Worm (Caenorhabditis elegans) whole organism, early embryonic: ENCODE measurements around the gene elo-6.

ENCODE experiments used
- B0310.2 ChIP-seq: sonication (generic microtip); optimal IDR thresholded peaks from 2 replicates; lab custom pipeline; 2016; ENCODE audit warnings: mild to moderate bottlenecking, missing genetic modification characterization, missing compliant biosample characterization
- F13C5.2 ChIP-seq: sonication (generic microtip); optimal IDR thresholded peaks from 2 replicates; lab custom pipeline; 2017; ENCODE audit warnings: mild to moderate bottlenecking, missing genetic modification characterization, inconsistent platforms, missing compliant biosample characterization
- aly-1 ChIP-seq: sonication (generic microtip); optimal IDR thresholded peaks from 2 replicates; lab custom pipeline; 2016; ENCODE audit warnings: missing genetic modification characterization, missing compliant biosample characterization
- ama-1 ChIP-seq: fragments of 150-350 bp; optimal IDR thresholded peaks from 2 replicates; lab custom pipeline; 2014
- ceh-13 ChIP-seq: fragments of 200-800 bp; sonication (Bioruptor generic); optimal IDR thresholded peaks from 2 replicates; lab custom pipeline; 2018; ENCODE audit warnings: mild to moderate bottlenecking, missing genetic modification characterization, missing compliant biosample characterization
- ceh-36 ChIP-seq: sonication (generic microtip); optimal IDR thresholded peaks from 2 replicates; lab custom pipeline; 2016; ENCODE audit warnings: missing genetic modification characterization, inconsistent platforms, missing compliant biosample characterization
- ets-7 ChIP-seq: sonication (generic microtip); optimal IDR thresholded peaks from 2 replicates; lab custom pipeline; 2016; ENCODE audit warnings: missing genotype, missing genetic modification characterization, missing compliant biosample characterization
- flt-1 ChIP-seq: fragments of 200-800 bp; sonication (Bioruptor generic); IDR thresholded peaks from 2 replicates; pipeline ENCODE4 v1.3.6; 2022; ENCODE audit warnings: missing genetic modification characterization, missing compliant biosample characterization
- hmbx-1 ChIP-seq: sonication (generic microtip); optimal IDR thresholded peaks from 2 replicates; lab custom pipeline; 2016; ENCODE audit warnings: mild to moderate bottlenecking, missing genetic modification characterization, missing compliant biosample characterization
- hmg-4 ChIP-seq: fragments of 200-800 bp; sonication (Bioruptor generic); optimal IDR thresholded peaks from 2 replicates; lab custom pipeline; 2018; ENCODE audit warnings: mild to moderate bottlenecking, missing genetic modification characterization, missing compliant biosample characterization
- hnd-1 ChIP-seq: sonication (generic microtip); optimal IDR thresholded peaks from 2 replicates; lab custom pipeline; 2016; ENCODE audit warnings: missing genetic modification characterization, missing compliant biosample characterization
- pes-1 ChIP-seq: fragments of 200-800 bp; sonication (Bioruptor generic); IDR thresholded peaks from 2 replicates; pipeline ENCODE4 v1.3.6; 2022; ENCODE audit warnings: missing genetic modification reagents, missing genetic modification characterization, missing compliant biosample characterization
- scrt-1 ChIP-seq: fragments of 200-800 bp; sonication (Bioruptor generic); IDR thresholded peaks from 2 replicates; pipeline ENCODE4 v1.3.6; 2022; ENCODE audit warnings: missing genetic modification characterization, missing compliant biosample characterization
- sea-1 ChIP-seq: fragments of 200-800 bp; sonication (Bioruptor generic); conservative IDR thresholded peaks from 2 replicates; pipeline ENCODE4 v1.3.6; 2022; ENCODE audit warnings: missing genetic modification characterization, missing compliant biosample characterization
- tbx-11 ChIP-seq: fragments of 200-800 bp; sonication (Bioruptor generic); IDR thresholded peaks from 2 replicates; pipeline ENCODE4 v1.3.6; 2022; ENCODE audit warnings: missing genetic modification characterization, missing compliant biosample characterization
- tbx-37 ChIP-seq: fragments of 200-800 bp; sonication (Bioruptor generic); conservative IDR thresholded peaks from 2 replicates; pipeline ENCODE4 v1.3.6; 2022; ENCODE audit warnings: missing genetic modification reagents, missing genetic modification characterization, missing compliant biosample characterization
- tra-4 ChIP-seq: sonication (generic microtip); optimal IDR thresholded peaks from 2 replicates; lab custom pipeline; 2017; ENCODE audit warnings: missing genetic modification characterization, missing compliant biosample characterization

Gene elo-6

ce11 chrIV:5388477-5389065 is at the start of gene elo-6:
Gene elo-6 (minus strand): TSS chrIV:5388559.
- TF ChIP-seq sea-1 (GFP tag; lab: Robert Waterston, UW): no peak
- no peak for TF ChIP-seq scrt-1 (GFP tag; lab: Robert Waterston, UW)
- TF ChIP-seq flt-1: no peak
- TF ChIP-seq hmg-4 (GFP tag; lab: Kevin White, UChicago): no peak
- TF ChIP-seq ets-7 (tag; lab: Kevin White, UChicago): no peak
- TF ChIP-seq ceh-13 (GFP tag; lab: Kevin White, UChicago): no peak
- TF ChIP-seq B0310.2 (tag; lab: Kevin White, UChicago): no peak

- TF ChIP-seq F13C5.2 (tag; lab: Kevin White, UChicago) (no peak), ama-1 (lab: Kevin White, UChicago) (no peak)
Measured at ce11 chrIV:5419122-5419521, 30.8 kb upstream of the elo-6 start, which contains the start of gene ehn-3. Gene ehn-3 (minus strand): TSS chrIV:5419222.

ce11 chrIV:5415696-5416095 is 27.3 kb upstream of the elo-6 start, which contains the start of gene spp-7:
Gene spp-7 (minus strand): TSS chrIV:5415796.
- TF ChIP-seq pes-1 (GFP tag; lab: Robert Waterston, UW) (no peak), B0310.2 (tag; lab: Kevin White, UChicago) (no peak), aly-1 (tag; lab: Kevin White, UChicago) (no peak), ama-1 (lab: Kevin White, UChicago) (no peak), hnd-1 (tag; lab: Kevin White, UChicago) (no peak), flt-1 (no peak), ceh-13 (GFP tag; lab: Kevin White, UChicago) (no peak), sea-1 (GFP tag; lab: Robert Waterston, UW) (no peak), ceh-36 (tag; lab: Kevin White, UChicago) (no peak), tbx-11 (GFP tag; lab: Robert Waterston, UW) (no peak), tbx-37 (no peak), scrt-1 (GFP tag; lab: Robert Waterston, UW) (no peak), tra-4 (tag; lab: Kevin White, UChicago) (no peak), hmg-4 (GFP tag; lab: Kevin White, UChicago) (no peak)

- TF ChIP-seq B0310.2 (tag; lab: Kevin White, UChicago): no peak
- TF ChIP-seq aly-1 (tag; lab: Kevin White, UChicago): no peak
- no peak for TF ChIP-seq hnd-1 (tag; lab: Kevin White, UChicago)
- no peak for TF ChIP-seq tra-4 (tag; lab: Kevin White, UChicago)
- no peak for TF ChIP-seq pes-1 (GFP tag; lab: Robert Waterston, UW)
- no peak for TF ChIP-seq hmg-4 (GFP tag; lab: Kevin White, UChicago)
- no peak for TF ChIP-seq scrt-1 (GFP tag; lab: Robert Waterston, UW)
- no peak for TF ChIP-seq tbx-11 (GFP tag; lab: Robert Waterston, UW)
- no peak for TF ChIP-seq ceh-36 (tag; lab: Kevin White, UChicago)
- TF ChIP-seq tbx-37: no peak
Measured at ce11 chrIV:5411641-5412337, 23.4 kb upstream of the elo-6 start, which contains the start of gene ZK616.8. Gene ZK616.8 (minus strand): TSS chrIV:5412193.

ce11 chrIV:5411120-5411519 is 22.8 kb upstream of the elo-6 start, which contains the start of gene ZK616.65:
Gene ZK616.65 (minus strand): TSS chrIV:5411220.
- TF ChIP-seq aly-1 (tag; lab: Kevin White, UChicago): no peak

- no peak for TF ChIP-seq B0310.2 (tag; lab: Kevin White, UChicago)
- no peak for TF ChIP-seq scrt-1 (GFP tag; lab: Robert Waterston, UW)
- no peak for TF ChIP-seq pes-1 (GFP tag; lab: Robert Waterston, UW)
- TF ChIP-seq ama-1 (lab: Kevin White, UChicago): no peak
- no peak for TF ChIP-seq ceh-36 (tag; lab: Kevin White, UChicago)
- TF ChIP-seq F13C5.2 (tag; lab: Kevin White, UChicago): no peak
- no peak for TF ChIP-seq flt-1
- no peak for TF ChIP-seq hnd-1 (tag; lab: Kevin White, UChicago)
Measured at ce11 chrIV:5409112-5409511, 20.8 kb upstream of the elo-6 start.

- TF ChIP-seq aly-1 (tag; lab: Kevin White, UChicago): no peak
Measured at ce11 chrIV:5405345-5405744, 17.0 kb upstream of the elo-6 start, which contains the start of gene ZK616.61. Gene ZK616.61 (plus strand): TSS chrIV:5405645.

- TF ChIP-seq flt-1 (no peak), ets-7 (tag; lab: Kevin White, UChicago) (no peak), hmg-4 (GFP tag; lab: Kevin White, UChicago) (no peak), tra-4 (tag; lab: Kevin White, UChicago) (no peak), ama-1 (lab: Kevin White, UChicago) (no peak), B0310.2 (tag; lab: Kevin White, UChicago) (no peak), tbx-37 (no peak), aly-1 (tag; lab: Kevin White, UChicago) (no peak), tbx-11 (GFP tag; lab: Robert Waterston, UW) (no peak), pes-1 (GFP tag; lab: Robert Waterston, UW) (no peak), hmbx-1 (tag; lab: Kevin White, UChicago) (no peak), sea-1 (GFP tag; lab: Robert Waterston, UW) (no peak)
Measured at ce11 chrIV:5400609-5401008, 12.2 kb upstream of the elo-6 start, which contains the start of gene ZK616.1. Gene ZK616.1 (plus strand): TSS chrIV:5400909.
